Fruit fly (Drosophila melanogaster) whole organism, embryonic: ENCODE results near the gene CG14854.
A peak's percentile ranks its signal among the peaks of the same experiment; 100 is the strongest.

Experiments used
- Bteb2 ChIP-seq: fragments of 200-800 bp; sonication (Bioruptor generic); optimal IDR thresholded peaks from 2 replicates; lab custom pipeline; 2016; ENCODE audit warnings: missing biosample characterization, missing genetic modification characterization
- CG17912 ChIP-seq: fragments of 200-800 bp; sonication (Bioruptor generic); optimal IDR thresholded peaks from 2 replicates; lab custom pipeline; 2018; ENCODE audit warnings: missing biosample characterization, mild to moderate bottlenecking, missing genetic modification characterization
- CG3163 ChIP-seq: fragments of 200-800 bp; sonication (Bioruptor generic); optimal IDR thresholded peaks from 3 replicates; lab custom pipeline; 2016; ENCODE audit warnings: missing biosample characterization, missing genetic modification characterization
- CG3726 ChIP-seq: fragments of 200-800 bp; sonication (Bioruptor generic); IDR thresholded peaks from 3 replicates; pipeline ENCODE4, ENCODE4 v1.3.6; 2022; ENCODE audit warnings: missing biosample characterization, missing genetic modification characterization
- CG6175 ChIP-seq: fragments of 200-800 bp; sonication (Bioruptor generic); IDR thresholded peaks from 3 replicates; pipeline ENCODE4 v1.3.6; 2022; ENCODE audit warnings: missing biosample characterization, missing genetic modification characterization
- CG8478 ChIP-seq: fragments of >200 bp; optimal IDR thresholded peaks from 2 replicates; lab custom pipeline; 2018
- CTCF ChIP-seq: fragments of 200-800 bp; sonication (Bioruptor generic); optimal IDR thresholded peaks from 2 replicates; lab custom pipeline; 2017; ENCODE audit warnings: missing biosample characterization, mild to moderate bottlenecking, missing genetic modification characterization, moderate library complexity
- Doc3 ChIP-seq: fragments of 200-800 bp; sonication (Bioruptor generic); IDR thresholded peaks from 3 replicates; pipeline ENCODE4 v1.3.6; 2022; ENCODE audit warnings: missing biosample characterization, missing genetic modification characterization; ENCODE audit not compliant: partially characterized antibody
- GATAe ChIP-seq: fragments of 200-800 bp; sonication (Bioruptor generic); conservative IDR thresholded peaks from 2 replicates; pipeline ENCODE4 v1.3.6; 2022; ENCODE audit warnings: missing biosample characterization, missing genetic modification characterization
- Six4 ChIP-seq: fragments of 200-800 bp; sonication (Bioruptor generic); optimal IDR thresholded peaks from 2 replicates; lab custom pipeline; 2016; ENCODE audit warnings: missing biosample characterization, missing genetic modification characterization
- insv ChIP-seq, 2 experiments: fragments of 200-800 bp; sonication (Bioruptor generic); optimal IDR thresholded peaks; 3 replicates each; lab custom pipeline; 2016 to 2018; ENCODE audit warnings: missing biosample characterization in 2 of 2, missing genetic modification characterization in 2 of 2
- ttk ChIP-seq: fragments of 200-800 bp; sonication (Bioruptor generic); IDR thresholded peaks from 2 replicates; pipeline ENCODE4 v2.1.2; 2022; ENCODE audit warnings: missing biosample characterization, missing genetic modification characterization

- TF ChIP-seq insv (GFP tag; optimal IDR thresholded peaks at IDR 0.05; lab: Kevin White, UChicago) (peak in 1 of 2 experiments; percentile 87), Six4 (no peak), CG6175 (no peak), ttk (no peak), CTCF (no peak), GATAe (GFP tag; lab: Robert Waterston, UW) (no peak), CG3726 (0 out of 3 replicates have a peak, but pooled peaks have one; percentile 10), CG3163 (GFP tag; lab: Kevin White, UChicago) (peak; percentile 52), Doc3 (peak; percentile 32; the same call in 1 of the 3 replicates), CG8478 (lab: Kevin White, UChicago) (no peak), Bteb2 (GFP tag; lab: Kevin White, UChicago) (peak; percentile 23), CG17912 (GFP tag; lab: Kevin White, UChicago) (peak; percentile 32)
Measured at dm6 chr3R:14511123-14511908, 48.5 kb downstream of the CG14854 start, which contains the start of the genes HtrA2 and mRpL11.
